Worm (Caenorhabditis elegans): ENCODE data around the gene tbc-6.

Gene tbc-6

ce11 chrII:6849308-6849707, 1.4 kb downstream of the tbc-6 start (continued):
- no peak for TF ChIP-seq snpc-1.2 (GFP tag; IDR thresholded peaks at IDR 0.05)
- peak; percentile 94 for TF ChIP-seq nhr-28 (tag; optimal IDR thresholded peaks at IDR 0.05)
- TF ChIP-seq nhr-111 (GFP tag; optimal IDR thresholded peaks at IDR 0.05) = no peak
- no peak for TF ChIP-seq unc-39 (tag; optimal IDR thresholded peaks at IDR 0.05)
- TF ChIP-seq zfp-3 (GFP tag; conservative IDR thresholded peaks at IDR 0.05) = no peak
- TF ChIP-seq pqm-1 (tag; optimal IDR thresholded peaks at IDR 0.05) = no peak
- peak; percentile 97 for TF ChIP-seq aha-1 (tag)
- peak; percentile 81 for TF ChIP-seq mxl-3 (GFP tag; optimal IDR thresholded peaks at IDR 0.05)
- TF ChIP-seq daf-8 (GFP tag; IDR thresholded peaks at IDR 0.05) = no peak
- no peak for TF ChIP-seq ztf-7 (tag; optimal IDR thresholded peaks at IDR 0.05)
- peak; percentile 52 for TF ChIP-seq dmd-6 (GFP tag; IDR thresholded peaks at IDR 0.05)
- no peak for TF ChIP-seq lir-3 (tag; optimal IDR thresholded peaks at IDR 0.05)
- TF ChIP-seq mxl-2 (GFP tag; conservative IDR thresholded peaks at IDR 0.05) = no peak
- TF ChIP-seq lin-13 (GFP tag; optimal IDR thresholded peaks at IDR 0.05) = no peak
- no peak for TF ChIP-seq F37D6.2 (tag; optimal IDR thresholded peaks at IDR 0.05)
- no peak for TF ChIP-seq ZK337.2 (GFP tag; IDR thresholded peaks at IDR 0.05)
- TF ChIP-seq dve-1 (tag; optimal IDR thresholded peaks at IDR 0.05; ENCODE audit: insufficient read depth) = peak; percentile 17
- TF ChIP-seq lin-1 (GFP tag; IDR thresholded peaks at IDR 0.05) = peak; percentile 64
- no peak for TF ChIP-seq fkh-10 (GFP tag; optimal IDR thresholded peaks at IDR 0.05)
- TF ChIP-seq Y5F2A.4 (GFP tag; optimal IDR thresholded peaks at IDR 0.05) = no peak
- no peak for TF ChIP-seq fos-1 (tag; optimal IDR thresholded peaks at IDR 0.05)
- no peak for TF ChIP-seq nhr-42 (GFP tag; IDR thresholded peaks at IDR 0.05)
- no peak for TF ChIP-seq ctbp-1 (GFP tag; IDR thresholded peaks at IDR 0.05)
- TF ChIP-seq nhr-237 (tag; optimal IDR thresholded peaks at IDR 0.05) = no peak
- TF ChIP-seq nhr-25 (tag; optimal IDR thresholded peaks at IDR 0.05; ENCODE audit: borderline replicate concordance, insufficient read depth) = peak; percentile 61
- no peak for TF ChIP-seq F26F4.8 (GFP tag; conservative IDR thresholded peaks at IDR 0.05)
- TF ChIP-seq Y75B8A.6 (GFP tag; IDR thresholded peaks at IDR 0.05) = no peak
- TF ChIP-seq spr-3 (GFP tag; optimal IDR thresholded peaks at IDR 0.05) = no peak
- TF ChIP-seq pha-4 (GFP tag; IDR thresholded peaks at IDR 0.05) = no peak
- TF ChIP-seq pha-4 (tag; optimal IDR thresholded peaks at IDR 0.05) = no peak
- TF ChIP-seq ceh-28 (tag; optimal IDR thresholded peaks at IDR 0.05) = no peak
- peak in 1 of 2 experiments; percentile 67 for TF ChIP-seq daf-16 (GFP tag; optimal IDR thresholded peaks at IDR 0.05)
- no peak for TF ChIP-seq daf-16 (tag; optimal IDR thresholded peaks at IDR 0.05)

- TF ChIP-seq aha-1 (tag) (peak; percentile 21), tra-1 (GFP tag; IDR thresholded peaks at IDR 0.05) (no peak)
Measured at ce11 chrII:6851938-6852337, 4.0 kb downstream of the tbc-6 start, which contains the start of gene C04A2.15. Gene C04A2.15 (plus strand): TSS chrII:6852236.

- TF ChIP-seq ctbp-1 (GFP tag; IDR thresholded peaks at IDR 0.05) (peak; percentile 87), mdt-29 (GFP tag; IDR thresholded peaks at IDR 0.05) (peak; percentile 65; the same call in 1 of the 2 replicates), ZK337.2 (GFP tag; IDR thresholded peaks at IDR 0.05) (peak; percentile 66; the same call in 1 of the 2 replicates), Y105C5A.15 (GFP tag; IDR thresholded peaks at IDR 0.05) (peak; percentile 73), lim-7 (GFP tag; IDR thresholded peaks at IDR 0.05) (peak; percentile 85), nhr-76 (tag; optimal IDR thresholded peaks at IDR 0.05) (no peak), mdl-1 (tag; optimal IDR thresholded peaks at IDR 0.05) (peak in 1 of 2 experiments; percentile 28), daf-12 (tag; optimal IDR thresholded peaks at IDR 0.05) (no peak), ztf-11 (tag; optimal IDR thresholded peaks at IDR 0.05) (no peak), vab-7 (GFP tag; IDR thresholded peaks at IDR 0.05) (peak; percentile 81), fkh-10 (GFP tag; optimal IDR thresholded peaks at IDR 0.05) (peak; percentile 17), arid-1 (GFP tag; conservative IDR thresholded peaks at IDR 0.05) (peak; percentile 77), aly-2 (tag; optimal IDR thresholded peaks at IDR 0.05) (no peak), ama-1 (optimal IDR thresholded peaks at IDR 0.05) (peak; percentile 64), daf-16 (GFP tag; optimal IDR thresholded peaks at IDR 0.05) (peak; percentile 63 to 80), daf-16 (tag; optimal IDR thresholded peaks at IDR 0.05) (peak; percentile 11), madf-5 (GFP tag; IDR thresholded peaks at IDR 0.05) (peak; percentile 18 to 74; a peak in 1 of 4 replicates), D1046.2 (GFP tag; IDR thresholded peaks at IDR 0.05) (peak; percentile 60; the same call in 1 of the 2 replicates), ces-1 (GFP tag; optimal IDR thresholded peaks at IDR 0.05) (no peak), sdz-12 (GFP tag; optimal IDR thresholded peaks at IDR 0.05) (peak; percentile 83), nhr-6 (tag; optimal IDR thresholded peaks at IDR 0.05) (peak; percentile 16), mep-1 (tag; optimal IDR thresholded peaks at IDR 0.05) (peak; percentile 80), mxl-2 (GFP tag; conservative IDR thresholded peaks at IDR 0.05) (0 out of 2 replicates have a peak, but pooled peaks have one; percentile 4)
Measured at ce11 chrII:6853059-6853466, 5.1 kb downstream of the tbc-6 start.

All from whole organism, L4 larva.